Worm (Caenorhabditis elegans): ENCODE measurements around the gene rha-1.

- no peak for TF ChIP-seq snpc-4 (tag; optimal IDR thresholded peaks at IDR 0.05)
- no peak for TF ChIP-seq drap-1 (GFP tag; optimal IDR thresholded peaks at IDR 0.05)
- no peak for TF ChIP-seq lsy-2 (tag; optimal IDR thresholded peaks at IDR 0.05)
- TF ChIP-seq sem-2 (GFP tag; optimal IDR thresholded peaks at IDR 0.05) = no peak
- TF ChIP-seq zip-8 (tag; optimal IDR thresholded peaks at IDR 0.05) = no peak
- no peak for TF ChIP-seq elt-1 (tag; optimal IDR thresholded peaks at IDR 0.05; ENCODE audit: borderline replicate concordance, insufficient read depth)
- TF ChIP-seq mab-5 (tag; optimal IDR thresholded peaks at IDR 0.05) = no peak
- no peak for TF ChIP-seq nhr-28 (tag; optimal IDR thresholded peaks at IDR 0.05)
- no peak for TF ChIP-seq mls-2 (tag; optimal IDR thresholded peaks at IDR 0.05)
Observed at ce11 chrII:8903871-8904270, 20.4 kb upstream of the rha-1 start.

Data from whole organism, mixed stage, embryonic.